Fruit fly (Drosophila melanogaster) whole organism, prepupa: Measurements from ENCODE around the gene CG13306.

Experiments used
- Blimp-1 ChIP-seq: fragments of 200-800 bp; sonication (Bioruptor generic); optimal IDR thresholded peaks from 3 replicates; lab custom pipeline; 2017; ENCODE audit warnings: missing biosample characterization, missing genetic modification characterization, mild to moderate bottlenecking, moderate library complexity, missing genetic modification reagents
- CG34406 ChIP-seq: fragments of 200-800 bp; sonication (Bioruptor generic); optimal IDR thresholded peaks from 3 replicates; lab custom pipeline; 2016; ENCODE audit warnings: missing biosample characterization, missing genetic modification characterization
- CG3919 ChIP-seq: fragments of 200-800 bp; sonication (Bioruptor generic); optimal IDR thresholded peaks from 3 replicates; lab custom pipeline; 2016; ENCODE audit warnings: missing biosample characterization, missing genetic modification characterization
- CG8632 ChIP-seq: fragments of 200-800 bp; sonication (Bioruptor generic); optimal IDR thresholded peaks from 3 replicates; lab custom pipeline; 2016; ENCODE audit warnings: missing biosample characterization, missing genetic modification characterization
- Ets96B ChIP-seq: fragments of 200-800 bp; optimal IDR thresholded peaks from 2 replicates; lab custom pipeline; 2019; ENCODE audit warnings: missing biosample characterization, mild to moderate bottlenecking, missing genetic modification characterization, moderate library complexity
- Hr38 ChIP-seq: sonication (Bioruptor generic); optimal IDR thresholded peaks from 2 replicates; lab custom pipeline; 2016; ENCODE audit warnings: missing biosample characterization, missing genetic modification characterization
- Hr4 ChIP-seq: fragments of 200-800 bp; sonication (Bioruptor generic); optimal IDR thresholded peaks from 3 replicates; lab custom pipeline; 2016; ENCODE audit warnings: missing biosample characterization, missing genetic modification characterization
- net ChIP-seq: fragments of 200-800 bp; sonication (Bioruptor generic); optimal IDR thresholded peaks from 3 replicates; lab custom pipeline; 2016; ENCODE audit warnings: missing biosample characterization, missing genetic modification characterization
- pdm3 ChIP-seq: fragments of 200-800 bp; sonication (Bioruptor generic); optimal IDR thresholded peaks from 3 replicates; lab custom pipeline; 2016; ENCODE audit warnings: missing biosample characterization, missing genetic modification characterization

- TF ChIP-seq net (GFP tag; lab: Kevin White, UChicago) (no peak), Ets96B (tag; lab: Kevin White, UChicago) (no peak), pdm3 (GFP tag; lab: Kevin White, UChicago) (no peak), Hr4 (GFP tag; lab: Kevin White, UChicago) (no peak), CG3919 (GFP tag; lab: Kevin White, UChicago) (no peak), Blimp-1 (GFP tag; lab: Kevin White, UChicago) (no peak), Hr38 (GFP tag; lab: Kevin White, UChicago) (no peak), CG8632 (GFP tag; lab: Kevin White, UChicago) (no peak), CG34406 (no peak)
Measured at dm6 chr3L:8703707-8704236, 45.8 kb downstream of the CG13306 start.
